Worm (Caenorhabditis elegans): ENCODE measurements around the gene C25F9.2.

C25F9.2 gene

DNA sequence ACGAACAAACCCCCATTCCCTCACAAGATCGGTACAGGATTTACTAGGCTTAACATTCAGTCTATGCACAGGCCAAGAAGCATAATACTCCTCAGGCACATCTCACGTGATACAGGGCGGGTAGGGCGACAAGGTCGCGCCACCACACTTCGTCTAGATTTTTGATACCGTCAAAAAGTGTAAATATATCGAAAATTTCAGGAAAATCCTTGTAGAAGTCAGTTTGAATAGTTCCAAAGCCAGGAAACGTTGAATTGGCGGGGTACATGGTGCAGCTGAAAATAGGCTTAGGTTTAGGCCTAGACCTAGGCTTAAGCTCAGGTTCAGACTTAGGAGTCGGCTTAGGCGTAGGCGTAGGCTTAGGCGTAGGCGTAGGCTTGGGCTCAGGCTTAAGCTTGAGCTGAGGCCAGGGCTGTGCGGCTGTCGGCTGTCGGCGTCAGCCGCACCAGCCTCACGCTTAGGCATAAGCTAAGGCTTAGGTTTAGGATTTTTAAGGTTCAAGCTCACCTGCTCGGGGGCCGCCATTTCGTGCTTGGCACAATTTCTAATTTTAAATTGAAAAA lies 9.2 kb downstream of the C25F9.2 start (continued):
- 0 out of 2 replicates have a peak, but pooled peaks have one; percentile 21 for TF ChIP-seq aptf-3 (GFP tag; IDR thresholded peaks at IDR 0.05)

DNA sequence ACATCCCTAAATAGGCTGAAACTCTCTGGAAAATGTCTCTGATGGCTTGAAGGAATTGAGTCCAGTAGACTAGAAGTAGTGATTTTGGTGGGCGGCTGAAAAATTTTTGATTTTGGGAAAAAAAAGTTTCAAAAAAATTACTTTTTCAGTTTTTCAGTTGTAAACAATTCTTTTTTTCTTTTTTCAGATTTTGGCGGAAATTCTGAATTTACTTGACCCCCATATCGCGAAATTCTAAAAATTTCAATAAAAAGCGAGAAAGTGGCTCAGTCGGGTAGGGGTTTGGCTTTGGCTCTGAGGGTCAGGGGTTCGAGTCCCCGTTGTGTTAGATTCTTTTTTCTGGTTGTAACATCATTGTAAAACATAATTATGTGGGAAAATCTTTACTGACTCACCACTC lies 9.8 kb downstream of the C25F9.2 start, which contains the start of gene srw-85:
TSS of gene srw-85 (minus strand) at position 101 of the 400 bp plus-strand sequence.
- TF ChIP-seq Y56A3A.18 (GFP tag; IDR thresholded peaks at IDR 0.05): no peak
- TF ChIP-seq rpc-1 (optimal IDR thresholded peaks at IDR 0.05): no peak
- TF ChIP-seq rpc-1 (tag; optimal IDR thresholded peaks at IDR 0.05): peak; percentile 16

DNA sequence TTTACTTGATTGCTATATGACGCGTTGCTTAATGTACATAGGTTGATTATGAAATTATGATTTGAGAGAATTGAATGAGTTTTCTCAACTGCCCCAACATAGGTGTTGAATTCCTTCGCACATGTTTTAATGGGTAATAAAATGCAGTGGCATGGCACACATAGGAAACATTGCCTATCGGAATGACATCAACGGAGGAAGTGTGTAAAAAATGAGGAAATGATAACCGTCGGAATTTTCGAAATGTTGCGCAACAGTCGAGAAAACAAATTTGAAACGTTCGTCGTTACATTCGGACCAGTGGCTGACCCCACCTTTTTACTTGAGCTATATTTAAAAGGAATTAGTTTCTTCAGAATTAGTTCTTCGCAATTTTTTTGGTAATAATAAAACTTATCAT lies 10.8 kb downstream of the C25F9.2 start:
- TF ChIP-seq F23B12.7 (tag; optimal IDR thresholded peaks at IDR 0.05; ENCODE audit: insufficient read depth) (no peak), cebp-1 (GFP tag; IDR thresholded peaks at IDR 0.05) (peak; percentile 53; the same call in 1 of the 2 replicates), cebp-1 (tag; optimal IDR thresholded peaks at IDR 0.05) (peak; percentile 57), cebp-2 (GFP tag; IDR thresholded peaks at IDR 0.05) (no peak), chd-7 (tag; optimal IDR thresholded peaks at IDR 0.05) (no peak), sea-2 (GFP tag; IDR thresholded peaks at IDR 0.05) (no peak), him-1 (tag; optimal IDR thresholded peaks at IDR 0.05) (no peak), die-1 (tag; optimal IDR thresholded peaks at IDR 0.05) (no peak)

DNA sequence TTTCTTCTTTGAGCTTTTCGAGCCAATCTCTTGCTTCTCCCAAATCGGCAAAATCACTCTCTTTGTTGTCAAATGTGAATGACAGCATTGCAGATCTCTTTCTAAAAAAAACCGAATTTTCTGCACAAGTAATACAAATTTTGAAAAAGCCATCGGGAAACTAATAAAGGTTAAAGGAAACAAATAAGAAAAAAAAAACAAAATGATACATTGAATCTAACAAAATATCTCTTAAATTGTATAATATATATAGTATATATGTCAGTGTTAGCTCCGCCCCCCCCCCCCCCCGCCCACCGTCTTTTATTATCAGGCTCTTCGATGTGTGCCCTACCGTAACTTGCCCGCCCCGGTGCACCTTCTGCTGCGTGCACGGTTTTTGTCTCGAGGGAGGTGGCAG lies 11.7 kb downstream of the C25F9.2 start, which contains the start of gene C25F9.11:
TSS of gene C25F9.11 (minus strand) at position 101 of the 400 bp plus-strand sequence.
- no peak for TF ChIP-seq aptf-3 (GFP tag; IDR thresholded peaks at IDR 0.05)

DNA sequence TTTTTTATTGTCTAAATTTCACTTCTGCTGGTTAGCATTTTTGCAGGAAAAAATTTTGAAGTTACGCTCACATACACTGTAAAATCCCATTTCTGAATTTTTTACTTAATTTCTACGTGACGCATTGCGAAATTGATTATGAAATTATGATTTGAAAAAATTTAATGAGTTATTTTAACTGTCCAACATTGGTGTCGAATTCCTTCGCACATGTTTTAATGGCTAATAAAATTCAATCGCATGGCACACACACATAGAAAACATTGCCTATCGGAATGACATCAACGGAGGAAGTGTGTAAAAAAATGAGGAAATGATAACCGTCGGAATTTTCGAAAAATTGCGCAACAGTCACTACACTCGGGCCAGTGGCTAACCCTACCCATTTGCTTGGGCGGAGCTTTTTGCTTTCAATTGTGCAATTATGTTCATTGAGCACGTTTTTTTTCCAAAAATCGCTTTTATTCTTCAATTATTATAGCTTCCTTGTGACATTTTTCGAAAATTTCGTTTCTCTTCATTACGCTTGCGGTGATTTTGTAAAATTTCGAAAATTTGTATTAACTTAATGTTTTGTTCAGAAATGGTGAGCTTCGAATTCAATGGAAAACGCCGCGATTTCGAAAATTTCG lies 12.7 kb downstream of the C25F9.2 start, which contains the start of gene C25F9.16:
TSS of gene C25F9.16 (plus strand) at position 582 of the 632 bp plus-strand sequence.
- TF ChIP-seq cebp-1 (GFP tag; IDR thresholded peaks at IDR 0.05): peak; percentile 61; the same call in 1 of the 2 replicates
- TF ChIP-seq cebp-1 (tag; optimal IDR thresholded peaks at IDR 0.05): peak; percentile 72
- TF ChIP-seq K11D2.4 (GFP tag; IDR thresholded peaks at IDR 0.05): no peak

DNA sequence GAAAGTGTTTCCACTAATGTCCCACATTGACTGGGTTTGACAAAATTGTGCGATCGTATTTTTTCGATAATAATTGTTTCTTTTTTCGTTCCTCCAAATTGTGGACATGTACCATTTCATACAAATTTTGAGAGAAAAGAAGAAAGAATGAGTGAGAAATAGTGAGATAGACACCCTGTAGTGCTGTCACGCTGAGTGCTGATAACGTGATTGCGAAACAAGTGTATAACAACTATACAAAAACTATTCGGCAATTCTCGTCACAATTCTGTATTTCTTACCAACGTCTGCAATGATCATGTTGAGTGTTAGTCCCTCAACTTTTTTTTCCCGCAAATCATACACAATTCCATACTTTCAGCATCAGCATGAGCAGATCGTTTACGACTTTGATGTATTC lies 15.0 kb downstream of the C25F9.2 start, which contains the start of gene C25F9.14:
TSS of gene C25F9.14 (plus strand) at position 178 of the 400 bp plus-strand sequence.
- TF ChIP-seq chd-7 (tag; optimal IDR thresholded peaks at IDR 0.05) (no peak), tlf-1 (GFP tag; optimal IDR thresholded peaks at IDR 0.05) (no peak), ceh-100 (GFP tag; IDR thresholded peaks at IDR 0.05) (no peak), ztf-25 (GFP tag; IDR thresholded peaks at IDR 0.05) (no peak), hmg-20 (GFP tag; IDR thresholded peaks at IDR 0.05) (no peak), unc-62 (GFP tag; optimal IDR thresholded peaks at IDR 0.05) (no peak), ceh-40 (GFP tag; IDR thresholded peaks at IDR 0.05) (no peak), nhr-80 (tag; optimal IDR thresholded peaks at IDR 0.05) (peak; percentile 51), cebp-1 (GFP tag; IDR thresholded peaks at IDR 0.05) (peak; percentile 51; the same call in 1 of the 2 replicates), cebp-1 (tag; optimal IDR thresholded peaks at IDR 0.05) (peak; percentile 80), aptf-3 (GFP tag; IDR thresholded peaks at IDR 0.05) (no peak), lin-35 (GFP tag; optimal IDR thresholded peaks at IDR 0.05) (no peak), hmg-1.2 (GFP tag; IDR thresholded peaks at IDR 0.05) (no peak)

DNA sequence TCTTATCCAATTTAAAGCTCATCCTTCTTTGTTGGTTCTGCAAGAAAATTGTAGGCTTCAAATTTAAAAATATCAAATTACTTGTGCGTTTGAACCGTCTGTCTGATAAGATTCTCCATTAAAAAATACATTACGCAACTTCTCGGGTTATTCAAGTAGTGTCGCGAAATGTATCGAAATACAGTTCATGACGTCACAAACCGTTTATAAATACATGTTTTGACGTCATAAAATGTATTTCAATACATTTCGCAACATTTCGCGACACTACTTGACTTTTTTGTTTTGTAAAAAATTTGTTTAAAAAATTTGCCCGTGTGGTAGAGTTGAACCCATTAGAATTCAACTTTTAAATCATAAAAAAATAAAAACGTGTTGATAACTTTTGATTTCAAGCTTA lies 22.3 kb downstream of the C25F9.2 start:
- TF ChIP-seq ztf-18 (tag; optimal IDR thresholded peaks at IDR 0.05) (no peak), F23B12.7 (tag; optimal IDR thresholded peaks at IDR 0.05; ENCODE audit: insufficient read depth) (no peak), madf-8 (GFP tag; conservative IDR thresholded peaks at IDR 0.05) (no peak), zim-3 (tag; optimal IDR thresholded peaks at IDR 0.05) (no peak), cebp-1 (GFP tag; IDR thresholded peaks at IDR 0.05) (peak; percentile 36; the same call in 1 of the 2 replicates), cebp-1 (tag; optimal IDR thresholded peaks at IDR 0.05) (peak; percentile 88), K12H6.12 (tag; optimal IDR thresholded peaks at IDR 0.05) (no peak), chd-7 (tag; optimal IDR thresholded peaks at IDR 0.05) (no peak), unc-62 (GFP tag; optimal IDR thresholded peaks at IDR 0.05) (peak; percentile 3)
